Fruit fly (Drosophila melanogaster) whole organism, embryonic: ENCODE measurements around the gene CG9616.

Experiments
- Abd-B ChIP-seq: fragments of 200-800 bp; sonication (Bioruptor generic); optimal IDR thresholded peaks from 2 replicates; lab custom pipeline; 2018; ENCODE audit warnings: missing biosample characterization, mild to moderate bottlenecking, missing genetic modification characterization, moderate library complexity
- Bdp1 ChIP-seq: fragments of 200-800 bp; sonication (Bioruptor generic); optimal IDR thresholded peaks from 3 replicates; lab custom pipeline; 2016; ENCODE audit warnings: missing biosample characterization, missing genetic modification characterization
- CG10267 ChIP-seq: fragments of 200-800 bp; sonication (Bioruptor generic); optimal IDR thresholded peaks from 2 replicates; lab custom pipeline; 2018; ENCODE audit warnings: missing biosample characterization, mild to moderate bottlenecking, missing genetic modification characterization, moderate library complexity
- CG10274 ChIP-seq: fragments of 200-800 bp; sonication (Bioruptor generic); optimal IDR thresholded peaks from 3 replicates; lab custom pipeline; 2017; ENCODE audit warnings: missing biosample characterization, mild to moderate bottlenecking, missing genetic modification characterization
- CG11456 ChIP-seq: fragments of 200-800 bp; sonication (Bioruptor generic); IDR thresholded peaks from 3 replicates; pipeline ENCODE4 v1.3.6; 2022; ENCODE audit warnings: missing biosample characterization, missing genetic modification characterization
- CG13123 ChIP-seq: fragments of 200-800 bp; sonication (Bioruptor generic); optimal IDR thresholded peaks from 2 replicates; lab custom pipeline; 2016; ENCODE audit warnings: missing biosample characterization, missing genetic modification characterization
- CG15269 ChIP-seq: fragments of 200-800 bp; sonication (Bioruptor generic); optimal IDR thresholded peaks from 2 replicates; lab custom pipeline; 2018; ENCODE audit warnings: missing biosample characterization, mild to moderate bottlenecking, missing genetic modification characterization, moderate library complexity
- CG15514 ChIP-seq: fragments of 200-800 bp; sonication (Bioruptor generic); optimal IDR thresholded peaks from 3 replicates; lab custom pipeline; 2017; ENCODE audit warnings: missing biosample characterization, missing genetic modification characterization, mild to moderate bottlenecking, moderate library complexity, missing genetic modification reagents
- CG15696 ChIP-seq: fragments of 200-800 bp; sonication (Bioruptor generic); optimal IDR thresholded peaks from 2 replicates; lab custom pipeline; 2019; ENCODE audit warnings: missing biosample characterization, mild to moderate bottlenecking, missing genetic modification characterization, moderate library complexity
- CG1832 ChIP-seq: fragments of 200-800 bp; sonication (Bioruptor generic); optimal IDR thresholded peaks from 2 replicates; lab custom pipeline; 2017; ENCODE audit warnings: missing biosample characterization, mild to moderate bottlenecking, missing genetic modification characterization, inconsistent platforms
- CG2712 ChIP-seq: fragments of 200-800 bp; optimal IDR thresholded peaks from 3 replicates; lab custom pipeline; 2019; ENCODE audit warnings: missing biosample characterization, mild to moderate bottlenecking, missing genetic modification characterization, moderate library complexity
- CG32532 ChIP-seq: fragments of 200-800 bp; sonication (Bioruptor generic); IDR thresholded peaks from 2 replicates; pipeline ENCODE4 v1.3.6; 2022; ENCODE audit warnings: missing biosample characterization, missing genetic modification characterization
- CG32772 ChIP-seq: fragments of 200-800 bp; sonication (Bioruptor generic); IDR thresholded peaks from 2 replicates; pipeline ENCODE4 v1.3.6; 2022; ENCODE audit warnings: missing biosample characterization, missing genetic modification characterization
- CG33557 ChIP-seq: fragments of 200-800 bp; sonication (Bioruptor generic); optimal IDR thresholded peaks from 2 replicates; lab custom pipeline; 2019; ENCODE audit warnings: missing biosample characterization, mild to moderate bottlenecking, missing genetic modification characterization, moderate library complexity
- CG34376 ChIP-seq: fragments of 200-800 bp; sonication (Bioruptor generic); optimal IDR thresholded peaks from 2 replicates; lab custom pipeline; 2018; ENCODE audit warnings: missing biosample characterization, mild to moderate bottlenecking, missing genetic modification characterization
- CG4404 ChIP-seq: fragments of 200-800 bp; sonication (Bioruptor generic); IDR thresholded peaks from 2 replicates; pipeline ENCODE4 v1.3.6; 2022; ENCODE audit warnings: missing biosample characterization, missing genetic modification characterization
- CG4424 ChIP-seq: fragments of 200-800 bp; sonication (Bioruptor generic); optimal IDR thresholded peaks from 3 replicates; lab custom pipeline; 2016; ENCODE audit warnings: missing biosample characterization, missing genetic modification characterization
- CG5953 ChIP-seq: fragments of 200-800 bp; sonication (Bioruptor generic); IDR thresholded peaks from 2 replicates; pipeline ENCODE4 v1.3.6; 2022; ENCODE audit warnings: missing biosample characterization, missing genetic modification characterization
- CG7372 ChIP-seq: fragments of 200-800 bp; sonication (Bioruptor generic); IDR thresholded peaks from 2 replicates; pipeline ENCODE4 v1.3.6; 2022; ENCODE audit warnings: missing biosample characterization, missing genetic modification characterization
- D ChIP-seq, 2 experiments: fragments of 200-800 bp in 1 of 2; fragments of >200 bp in 1 of 2; sonication (Bioruptor generic) in 1 of 2; optimal IDR thresholded peaks; 2 replicates in 1 of 2; 3 replicates in 1 of 2; lab custom pipeline; 2017; ENCODE audit warnings: mild to moderate bottlenecking in 1 of 2, missing biosample characterization in 1 of 2, missing genetic modification characterization in 1 of 2, missing genetic modification reagents in 1 of 2
- D19B ChIP-seq: fragments of 200-800 bp; sonication (Bioruptor generic); optimal IDR thresholded peaks from 2 replicates; lab custom pipeline; 2017; ENCODE audit warnings: missing biosample characterization, mild to moderate bottlenecking, missing genetic modification characterization
- HHEX ChIP-seq: fragments of 200-800 bp; sonication (Bioruptor generic); optimal IDR thresholded peaks from 3 replicates; lab custom pipeline; 2017; ENCODE audit warnings: missing biosample characterization, mild to moderate bottlenecking, missing genetic modification characterization, missing genetic modification reagents
- HLHmδ ChIP-seq: fragments of 200-800 bp; sonication (Bioruptor generic); optimal IDR thresholded peaks from 2 replicates; lab custom pipeline; 2018; ENCODE audit warnings: missing biosample characterization, mild to moderate bottlenecking, missing genetic modification characterization, moderate library complexity
- HmgZ ChIP-seq: fragments of 200-800 bp; sonication (Bioruptor generic); optimal IDR thresholded peaks from 2 replicates; lab custom pipeline; 2018; ENCODE audit warnings: missing biosample characterization, mild to moderate bottlenecking, missing genetic modification characterization
- Hr78 ChIP-seq, 2 experiments: fragments of 200-800 bp in 1 of 2; fragments of >200 bp in 1 of 2; sonication (Bioruptor generic) in 1 of 2; optimal IDR thresholded peaks; 2 replicates each; lab custom pipeline; 2017 to 2019; ENCODE audit warnings: missing biosample characterization in 2 of 2, missing genetic modification characterization in 2 of 2, mild to moderate bottlenecking in 1 of 2, moderate library complexity in 1 of 2
- Max ChIP-seq: fragments of 200-800 bp; sonication (Bioruptor generic); optimal IDR thresholded peaks from 2 replicates; lab custom pipeline; 2016; ENCODE audit warnings: missing biosample characterization, mild to moderate bottlenecking, missing genetic modification characterization
- Myb ChIP-seq: fragments of 200-800 bp; sonication (Bioruptor generic); optimal IDR thresholded peaks from 2 replicates; lab custom pipeline; 2016; ENCODE audit warnings: missing biosample characterization, missing genetic modification characterization
- Rfx ChIP-seq: fragments of 200-800 bp; sonication (Bioruptor generic); IDR thresholded peaks from 2 replicates; pipeline ENCODE4 v1.3.6; 2022; ENCODE audit warnings: missing biosample characterization, missing genetic modification characterization
- Side ChIP-seq: fragments of 200-800 bp; sonication (Bioruptor generic); optimal IDR thresholded peaks from 2 replicates; lab custom pipeline; 2016; ENCODE audit warnings: missing biosample characterization, missing genetic modification characterization
- Sry-δ ChIP-seq: fragments of 200-800 bp; sonication (Bioruptor generic); optimal IDR thresholded peaks from 2 replicates; lab custom pipeline; 2016; ENCODE audit warnings: missing biosample characterization, missing genetic modification characterization
- amos ChIP-seq: fragments of 200-800 bp; sonication (Bioruptor generic); IDR thresholded peaks from 2 replicates; pipeline ENCODE4 v1.3.6; 2022; ENCODE audit warnings: missing biosample characterization, missing genetic modification characterization; ENCODE audit not compliant: partially characterized antibody
- crol ChIP-seq: fragments of 200-800 bp; sonication (Bioruptor generic); IDR thresholded peaks from 2 replicates; pipeline ENCODE4 v1.3.6; 2022; ENCODE audit warnings: missing biosample characterization, missing genetic modification characterization
- cwo ChIP-seq: fragments of 200-800 bp; sonication (Bioruptor generic); optimal IDR thresholded peaks from 3 replicates; lab custom pipeline; 2017; ENCODE audit warnings: missing biosample characterization, missing genetic modification characterization, mild to moderate bottlenecking, moderate library complexity, missing genetic modification reagents
- dan ChIP-seq: fragments of 200-800 bp; sonication (Bioruptor generic); IDR thresholded peaks from 2 replicates; pipeline ENCODE4 v1.3.6; 2022; ENCODE audit warnings: missing biosample characterization, missing genetic modification characterization
- danr ChIP-seq: fragments of 200-800 bp; sonication (Bioruptor generic); IDR thresholded peaks from 2 replicates; pipeline ENCODE4 v1.3.6; 2022; ENCODE audit warnings: missing biosample characterization, missing genetic modification characterization
- dysf ChIP-seq: fragments of 200-800 bp; sonication (Bioruptor generic); IDR thresholded peaks from 3 replicates; pipeline ENCODE4 v1.3.6; 2022; ENCODE audit warnings: missing biosample characterization, missing genetic modification characterization
- gsb ChIP-seq: fragments of 200-800 bp; sonication (Bioruptor generic); IDR thresholded peaks from 2 replicates; pipeline ENCODE4 v1.3.6; 2022; ENCODE audit warnings: missing biosample characterization, missing genetic modification characterization
- ind ChIP-seq: fragments of 200-800 bp; sonication (Bioruptor generic); optimal IDR thresholded peaks from 3 replicates; lab custom pipeline; 2016; ENCODE audit warnings: missing biosample characterization, missing genetic modification characterization
- lmd ChIP-seq: fragments of 200-800 bp; sonication (Bioruptor generic); IDR thresholded peaks from 2 replicates; pipeline ENCODE4 v1.3.6; 2022; ENCODE audit warnings: missing biosample characterization, missing genetic modification characterization
- p53 ChIP-seq: fragments of 200-800 bp; sonication (Bioruptor generic); optimal IDR thresholded peaks from 2 replicates; lab custom pipeline; 2016; ENCODE audit warnings: missing biosample characterization, missing genetic modification characterization
- prd ChIP-seq, 3 experiments: fragments of >200 bp in 2 of 3; fragments of 200-800 bp in 1 of 3; sonication (Bioruptor generic) in 1 of 3; optimal IDR thresholded peaks in 2 of 3; IDR thresholded peaks in 1 of 3; 2 replicates in 2 of 3; 3 replicates in 1 of 3; pipeline versions ENCODE4 v1.3.6 to Lab custom; 2017 to 2022; ENCODE audit warnings: missing biosample characterization in 1 of 3, missing genetic modification characterization in 1 of 3
- pros ChIP-seq: fragments of 200-800 bp; sonication (Bioruptor generic); optimal IDR thresholded peaks from 3 replicates; lab custom pipeline; 2019; ENCODE audit warnings: missing biosample characterization, mild to moderate bottlenecking, missing genetic modification characterization, moderate library complexity
- pzg ChIP-seq: fragments of 200-800 bp; sonication (Bioruptor generic); optimal IDR thresholded peaks from 3 replicates; lab custom pipeline; 2018; ENCODE audit warnings: missing biosample characterization, mild to moderate bottlenecking, missing genetic modification characterization, moderate library complexity
- rib ChIP-seq: fragments of 200-800 bp; sonication (Bioruptor generic); IDR thresholded peaks from 2 replicates; pipeline ENCODE4 v1.3.6; 2022; ENCODE audit warnings: missing biosample characterization, missing genetic modification characterization
- sens ChIP-seq: fragments of 200-800 bp; sonication (Bioruptor generic); peaks from one replicate; lab custom pipeline; 2016; ENCODE audit warnings: missing biosample characterization, missing genetic modification characterization
- slp2 ChIP-seq: fragments of 200-800 bp; sonication (Bioruptor generic); optimal IDR thresholded peaks from 2 replicates; lab custom pipeline; 2016; ENCODE audit warnings: missing biosample characterization, missing genetic modification characterization
- sna ChIP-seq: fragments of 200-800 bp; sonication (Bioruptor generic); IDR thresholded peaks from 2 replicates; pipeline ENCODE4 v1.3.6; 2022; ENCODE audit warnings: missing biosample characterization, missing genetic modification characterization; ENCODE audit not compliant: partially characterized antibody
- sqz ChIP-seq: fragments of 200-800 bp; sonication (Bioruptor generic); optimal IDR thresholded peaks from 3 replicates; lab custom pipeline; 2018; ENCODE audit warnings: missing biosample characterization, mild to moderate bottlenecking, missing genetic modification characterization
- stc ChIP-seq: fragments of 200-800 bp; sonication (Bioruptor generic); IDR thresholded peaks from 2 replicates; pipeline ENCODE4 v1.3.6; 2022; ENCODE audit warnings: missing biosample characterization, missing genetic modification characterization

CG9616 gene

DNA sequence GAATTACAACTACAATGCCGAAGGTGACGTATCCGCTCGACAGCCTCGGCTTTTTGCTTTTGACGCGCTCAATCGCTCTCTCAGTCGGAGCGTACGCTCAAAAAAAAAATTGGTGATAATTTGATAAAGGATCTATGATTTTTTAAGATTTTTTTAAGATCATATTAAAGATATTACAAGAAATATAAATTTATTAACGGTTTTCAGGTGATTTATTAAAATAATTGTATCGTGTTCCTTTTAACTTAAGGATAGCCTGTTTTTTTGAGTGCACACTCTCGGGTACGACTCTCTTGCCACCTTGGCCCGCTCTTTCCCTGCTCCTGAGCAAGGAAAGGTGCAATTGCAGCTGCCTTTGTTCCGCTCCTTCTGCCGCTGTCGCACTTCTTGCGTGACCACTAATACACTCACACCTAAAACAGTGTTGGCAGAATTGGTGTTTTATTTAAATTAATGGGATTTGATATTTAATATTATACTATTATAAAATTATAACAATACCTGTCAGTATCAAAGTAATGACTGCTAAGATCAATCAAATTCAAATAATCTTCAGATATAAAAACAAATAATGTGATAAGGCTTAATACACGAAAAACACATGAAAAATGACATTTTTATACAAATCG lies 32.7 kb upstream of the CG9616 start (continued):
- TF ChIP-seq Max (GFP tag; lab: Kevin White, UChicago): peak; percentile 60
- no peak for TF ChIP-seq Side (GFP tag; lab: Kevin White, UChicago)
- TF ChIP-seq CG2712: peak; percentile 92
- TF ChIP-seq ind (GFP tag; lab: Kevin White, UChicago): peak; percentile 40
- no peak for TF ChIP-seq pros (GFP tag; lab: Kevin White, UChicago)
- peak; percentile 48 for TF ChIP-seq CG34376 (GFP tag; lab: Kevin White, UChicago)
- TF ChIP-seq HHEX: peak; percentile 73
- peak; percentile 93 for TF ChIP-seq CG4404 (GFP tag; lab: Robert Waterston, UW)
- TF ChIP-seq slp2 (GFP tag; lab: Kevin White, UChicago): no peak
- TF ChIP-seq cwo (GFP tag; lab: Kevin White, UChicago): peak; percentile 69
- no peak for TF ChIP-seq amos (GFP tag; lab: Robert Waterston, UW)
- TF ChIP-seq CG15696 (tag; lab: Kevin White, UChicago): peak; percentile 95
- TF ChIP-seq sens (GFP tag; lab: Kevin White, UChicago): peak; percentile 90
- no peak for TF ChIP-seq CG15269
- peak; percentile 42 for TF ChIP-seq CG10274 (GFP tag; lab: Kevin White, UChicago)
- TF ChIP-seq CG13123 (GFP tag; lab: Kevin White, UChicago): no peak
- peak; percentile 74; the same call in 1 of the 2 replicates for TF ChIP-seq lmd (GFP tag; lab: Robert Waterston, UW)
- peak; percentile 68 for TF ChIP-seq gsb
- TF ChIP-seq Rfx (GFP tag; lab: Robert Waterston, UW): peak; percentile 67
- TF ChIP-seq CG5953: peak; percentile 76
- peak; percentile 86 for TF ChIP-seq stc (GFP tag; lab: Robert Waterston, UW)
- TF ChIP-seq CG15514: peak; percentile 69
- TF ChIP-seq CG33557 (GFP tag; lab: Kevin White, UChicago): peak; percentile 79
- TF ChIP-seq HLHmδ (GFP tag; lab: Kevin White, UChicago): no peak
- TF ChIP-seq pzg (GFP tag; lab: Kevin White, UChicago): no peak
- TF ChIP-seq CG7372 (GFP tag; lab: Robert Waterston, UW): peak; percentile 72
- TF ChIP-seq Hr78 (GFP tag; optimal IDR thresholded peaks at IDR 0.05; lab: Kevin White, UChicago): no peak
- TF ChIP-seq p53: no peak
- peak; percentile 24 for TF ChIP-seq Abd-B
- TF ChIP-seq sqz: no peak
- TF ChIP-seq dan: peak; percentile 43; the same call in 1 of the 2 replicates
- TF ChIP-seq Sry-δ (GFP tag; lab: Kevin White, UChicago): no peak
- peak; percentile 64 for TF ChIP-seq danr (GFP tag; lab: Robert Waterston, UW)
- no peak for TF ChIP-seq Myb (GFP tag; lab: Kevin White, UChicago)
- peak; percentile 79 for TF ChIP-seq CG4424 (GFP tag; lab: Kevin White, UChicago)
- TF ChIP-seq CG1832: peak; percentile 2
- no peak for TF ChIP-seq sna (GFP tag; lab: Robert Waterston, UW)
- peak; percentile 56 for TF ChIP-seq crol (GFP tag; lab: Robert Waterston, UW)
- peak; percentile 74 for TF ChIP-seq dysf
- no peak for TF ChIP-seq D19B (GFP tag; lab: Kevin White, UChicago)
- TF ChIP-seq CG32772: peak; percentile 70
- no peak for TF ChIP-seq D (optimal IDR thresholded peaks at IDR 0.05; lab: Kevin White, UChicago)
- peak; percentile 82 for TF ChIP-seq D (GFP tag; optimal IDR thresholded peaks at IDR 0.05; lab: Kevin White, UChicago)
- TF ChIP-seq CG32532: peak; percentile 85
- peak; percentile 64 for TF ChIP-seq HmgZ (tag; lab: Kevin White, UChicago)
- peak; percentile 76 for TF ChIP-seq CG11456 (GFP tag; lab: Robert Waterston, UW)
- TF ChIP-seq CG10267 (tag; lab: Kevin White, UChicago): peak; percentile 89
- TF ChIP-seq prd (optimal IDR thresholded peaks at IDR 0.05; lab: Kevin White, UChicago): no peak
- TF ChIP-seq prd (GFP tag; IDR thresholded peaks at IDR 0.05; lab: Robert Waterston, UW): peak; percentile 95
- TF ChIP-seq rib: no peak
- TF ChIP-seq Bdp1 (GFP tag; lab: Kevin White, UChicago): peak; percentile 20
